Fruit fly (Drosophila melanogaster) whole organism, adult: ENCODE measurements around the gene bun.

ENCODE experiments used
- CG11617 ChIP-seq: fragments of 200-800 bp; sonication (Bioruptor generic); optimal IDR thresholded peaks from 2 replicates; lab custom pipeline; 2017; ENCODE audit warnings: mild to moderate bottlenecking, missing biosample characterization, missing genetic modification reagents, missing genetic modification characterization
- CG12768 ChIP-seq: fragments of 200-800 bp; sonication (Bioruptor generic); optimal IDR thresholded peaks from 2 replicates; lab custom pipeline; 2017; ENCODE audit warnings: missing biosample characterization, missing genetic modification characterization, mild to moderate bottlenecking, moderate library complexity, missing genetic modification reagents
- CG14711 ChIP-seq: fragments of 200-800 bp; sonication (Bioruptor generic); optimal IDR thresholded peaks from 2 replicates; lab custom pipeline; 2018; ENCODE audit warnings: missing biosample characterization, mild to moderate bottlenecking, missing genetic modification characterization, moderate library complexity
- CG1620 ChIP-seq: fragments of 200-800 bp; sonication (Bioruptor generic); optimal IDR thresholded peaks from 2 replicates; lab custom pipeline; 2016; ENCODE audit warnings: missing biosample characterization, missing genetic modification characterization
- CG33017 ChIP-seq: fragments of 200-800 bp; sonication (Bioruptor generic); optimal IDR thresholded peaks from 2 replicates; lab custom pipeline; 2018; ENCODE audit warnings: missing biosample characterization, mild to moderate bottlenecking, missing genetic modification characterization, moderate library complexity
- CG5204 ChIP-seq: fragments of 200-800 bp; sonication (Bioruptor generic); optimal IDR thresholded peaks from 2 replicates; lab custom pipeline; 2016; ENCODE audit warnings: missing biosample characterization, missing genetic modification characterization
- CG7045 ChIP-seq: fragments of 200-800 bp; sonication (Bioruptor generic); optimal IDR thresholded peaks from 2 replicates; lab custom pipeline; 2017; ENCODE audit warnings: missing biosample characterization, mild to moderate bottlenecking, missing genetic modification characterization
- CG7101 ChIP-seq: fragments of 200-800 bp; sonication (Bioruptor generic); optimal IDR thresholded peaks from 2 replicates; lab custom pipeline; 2018; ENCODE audit warnings: missing biosample characterization, mild to moderate bottlenecking, missing genetic modification characterization, moderate library complexity
- Clk ChIP-seq: fragments of 200-800 bp; sonication (Bioruptor generic); optimal IDR thresholded peaks from 2 replicates; lab custom pipeline; 2017; ENCODE audit warnings: missing biosample characterization, missing genetic modification characterization
- Crg-1 ChIP-seq: fragments of 200-800 bp; sonication (Bioruptor generic); optimal IDR thresholded peaks from 2 replicates; lab custom pipeline; 2016; ENCODE audit warnings: missing biosample characterization, missing genetic modification characterization
- Hr96 ChIP-seq: fragments of 200-800 bp; sonication (Bioruptor generic); optimal IDR thresholded peaks from 2 replicates; lab custom pipeline; 2016; ENCODE audit warnings: missing biosample characterization, missing genetic modification characterization
- Mnt ChIP-seq: fragments of 200-800 bp; sonication (Bioruptor generic); optimal IDR thresholded peaks from 2 replicates; lab custom pipeline; 2016; ENCODE audit warnings: missing biosample characterization, mild to moderate bottlenecking, missing genetic modification characterization
- bab1 ChIP-seq: fragments of 200-800 bp; sonication (Bioruptor generic); optimal IDR thresholded peaks from 3 replicates; lab custom pipeline; 2019; ENCODE audit warnings: missing biosample characterization, mild to moderate bottlenecking, missing genetic modification characterization, moderate library complexity
- cic ChIP-seq: fragments of 200-800 bp; sonication (Bioruptor generic); optimal IDR thresholded peaks from 2 replicates; lab custom pipeline; 2017; ENCODE audit warnings: missing biosample characterization, mild to moderate bottlenecking, missing genetic modification characterization, moderate library complexity
- cnc ChIP-seq, 2 experiments: fragments of >200 bp; optimal IDR thresholded peaks; 2 replicates each; lab custom pipeline; 2017
- kay ChIP-seq: fragments of 200-800 bp; sonication (Bioruptor generic); peaks from one replicate; lab custom pipeline; 2016; ENCODE audit warnings: missing biosample characterization, missing genetic modification characterization, borderline replicate concordance
- ovo ChIP-seq: fragments of 200-800 bp; sonication (Bioruptor generic); optimal IDR thresholded peaks from 2 replicates; lab custom pipeline; 2016; ENCODE audit warnings: missing biosample characterization, missing genetic modification characterization
- pad ChIP-seq: fragments of 200-800 bp; sonication (Bioruptor generic); optimal IDR thresholded peaks from 3 replicates; lab custom pipeline; 2017; ENCODE audit warnings: missing biosample characterization, missing genetic modification characterization, mild to moderate bottlenecking, moderate library complexity, missing genetic modification reagents
- tj ChIP-seq: fragments of 200-800 bp; sonication (Bioruptor generic); optimal IDR thresholded peaks from 3 replicates; lab custom pipeline; 2017; ENCODE audit warnings: missing biosample characterization, mild to moderate bottlenecking, missing genetic modification characterization, moderate library complexity
- toe ChIP-seq: fragments of 200-800 bp; sonication (Bioruptor generic); optimal IDR thresholded peaks from 2 replicates; lab custom pipeline; 2016; ENCODE audit warnings: missing biosample characterization, missing genetic modification characterization

The bun gene

dm6 chr2L:12445743-12446142 is 100.7 kb downstream of the bun start, which contains the start of gene Oatp33Ea:
Gene Oatp33Ea, minus strand, starts transcription at chr2L:12445924.
- TF ChIP-seq cnc (optimal IDR thresholded peaks at IDR 0.05; lab: Kevin White, UChicago) (no peak), bab1 (no peak), Clk (GFP tag; lab: Kevin White, UChicago) (no peak), tj (GFP tag; lab: Kevin White, UChicago) (no peak), CG1620 (GFP tag; lab: Kevin White, UChicago) (no peak), Mnt (peak; percentile 74), Hr96 (GFP tag; lab: Kevin White, UChicago) (no peak), CG12768 (GFP tag; lab: Kevin White, UChicago) (peak; percentile 1), ovo (peak; percentile 13), CG14711 (tag; lab: Kevin White, UChicago) (no peak), CG33017 (tag; lab: Kevin White, UChicago) (no peak), CG5204 (GFP tag; lab: Kevin White, UChicago) (no peak), pad (GFP tag; lab: Kevin White, UChicago) (no peak), kay (GFP tag; lab: Kevin White, UChicago) (no peak), Crg-1 (no peak), CG7101 (tag; lab: Kevin White, UChicago) (no peak), toe (GFP tag; lab: Kevin White, UChicago) (no peak), CG7045 (GFP tag; lab: Kevin White, UChicago) (no peak), CG11617 (GFP tag; lab: Kevin White, UChicago) (no peak), cic (GFP tag; lab: Kevin White, UChicago) (peak; percentile 90)

dm6 chr2L:12435976-12436771 is 110.2 kb downstream of the bun start:
- TF ChIP-seq CG1620 (GFP tag; lab: Kevin White, UChicago) (peak; percentile 23), Hr96 (GFP tag; lab: Kevin White, UChicago) (no peak), kay (GFP tag; lab: Kevin White, UChicago) (no peak), bab1 (peak; percentile 16), CG5204 (GFP tag; lab: Kevin White, UChicago) (no peak), CG11617 (GFP tag; lab: Kevin White, UChicago) (no peak), CG7045 (GFP tag; lab: Kevin White, UChicago) (no peak), CG14711 (tag; lab: Kevin White, UChicago) (no peak), cnc (optimal IDR thresholded peaks at IDR 0.05; lab: Kevin White, UChicago) (no peak), pad (GFP tag; lab: Kevin White, UChicago) (no peak), tj (GFP tag; lab: Kevin White, UChicago) (no peak), CG7101 (tag; lab: Kevin White, UChicago) (no peak), CG12768 (GFP tag; lab: Kevin White, UChicago) (peak; percentile 64), toe (GFP tag; lab: Kevin White, UChicago) (peak; percentile 10), Mnt (no peak), cic (GFP tag; lab: Kevin White, UChicago) (no peak), Clk (GFP tag; lab: Kevin White, UChicago) (no peak), Crg-1 (no peak), CG33017 (tag; lab: Kevin White, UChicago) (no peak), ovo (no peak)

- TF ChIP-seq ovo (peak; percentile 4), CG12768 (GFP tag; lab: Kevin White, UChicago) (no peak), Mnt (peak; percentile 35)
Observed at dm6 chr2L:12435428-12435827, 111.0 kb downstream of the bun start.

dm6 chr2L:12434535-12434938 is 111.9 kb downstream of the bun start, which contains the start of gene SC35:
Gene SC35, minus strand, starts transcription at chr2L:12434665.
- TF ChIP-seq CG14711 (tag; lab: Kevin White, UChicago) (peak; percentile 4), Mnt (peak; percentile 90), cnc (optimal IDR thresholded peaks at IDR 0.05; lab: Kevin White, UChicago) (no peak), CG1620 (GFP tag; lab: Kevin White, UChicago) (no peak), Hr96 (GFP tag; lab: Kevin White, UChicago) (no peak), tj (GFP tag; lab: Kevin White, UChicago) (no peak), toe (GFP tag; lab: Kevin White, UChicago) (no peak), Crg-1 (no peak), CG7101 (tag; lab: Kevin White, UChicago) (no peak), CG5204 (GFP tag; lab: Kevin White, UChicago) (no peak), Clk (GFP tag; lab: Kevin White, UChicago) (no peak), ovo (no peak), pad (GFP tag; lab: Kevin White, UChicago) (no peak), CG11617 (GFP tag; lab: Kevin White, UChicago) (no peak), bab1 (no peak), CG33017 (tag; lab: Kevin White, UChicago) (no peak), kay (GFP tag; lab: Kevin White, UChicago) (no peak), CG7045 (GFP tag; lab: Kevin White, UChicago) (no peak), CG12768 (GFP tag; lab: Kevin White, UChicago) (peak; percentile 62), cic (GFP tag; lab: Kevin White, UChicago) (peak; percentile 10)

dm6 chr2L:12433712-12434534 is 112.5 kb downstream of the bun start, which contains the start of gene eRF3:
Gene eRF3, plus strand, starts transcription at chr2L:12434452.
- TF ChIP-seq Mnt (peak; percentile 45), ovo (peak; percentile 61), CG7045 (GFP tag; lab: Kevin White, UChicago) (peak; percentile 75), CG7101 (tag; lab: Kevin White, UChicago) (peak; percentile 87), tj (GFP tag; lab: Kevin White, UChicago) (peak; percentile 41), cnc (optimal IDR thresholded peaks at IDR 0.05; lab: Kevin White, UChicago) (no peak), CG12768 (GFP tag; lab: Kevin White, UChicago) (peak; percentile 67), pad (GFP tag; lab: Kevin White, UChicago) (peak; percentile 45), Hr96 (GFP tag; lab: Kevin White, UChicago) (peak; percentile 56), CG33017 (tag; lab: Kevin White, UChicago) (peak; percentile 82), Clk (GFP tag; lab: Kevin White, UChicago) (peak; percentile 29), CG1620 (GFP tag; lab: Kevin White, UChicago) (peak; percentile 27), CG14711 (tag; lab: Kevin White, UChicago) (peak; percentile 88), Crg-1 (peak; percentile 5), toe (GFP tag; lab: Kevin White, UChicago) (peak; percentile 65), bab1 (peak; percentile 82), CG5204 (GFP tag; lab: Kevin White, UChicago) (no peak), CG11617 (GFP tag; lab: Kevin White, UChicago) (peak; percentile 83), cic (GFP tag; lab: Kevin White, UChicago) (no peak), kay (GFP tag; lab: Kevin White, UChicago) (no peak)
